Fruit fly (Drosophila melanogaster) whole organism, pupa: ENCODE results near the gene CG11069.

Source experiments
- CG12605 ChIP-seq: fragments of 200-800 bp; sonication (Bioruptor generic); IDR thresholded peaks from 2 replicates; pipeline ENCODE4 v1.3.6; 2022; ENCODE audit warnings: missing biosample characterization, missing genetic modification characterization
- CG13204 ChIP-seq: fragments of 200-800 bp; sonication (Bioruptor generic); optimal IDR thresholded peaks from 2 replicates; lab custom pipeline; 2018; ENCODE audit warnings: missing biosample characterization, mild to moderate bottlenecking, missing genetic modification characterization, moderate library complexity
- CG14655 ChIP-seq: fragments of 200-800 bp; sonication (Bioruptor generic); optimal IDR thresholded peaks from 3 replicates; lab custom pipeline; 2017; ENCODE audit warnings: mild to moderate bottlenecking, missing biosample characterization, missing genetic modification reagents, missing genetic modification characterization
- CG32121 ChIP-seq: fragments of 200-800 bp; sonication (Bioruptor generic); IDR thresholded peaks from 2 replicates; pipeline ENCODE4 v1.3.6; 2022; ENCODE audit warnings: missing biosample characterization, missing genetic modification characterization
- CG8159 ChIP-seq: fragments of 200-800 bp; sonication (Bioruptor generic); optimal IDR thresholded peaks from 3 replicates; lab custom pipeline; 2018; ENCODE audit warnings: missing biosample characterization, mild to moderate bottlenecking, missing genetic modification characterization, moderate library complexity
- CG8301 ChIP-seq: fragments of 200-800 bp; sonication (Bioruptor generic); optimal IDR thresholded peaks from 2 replicates; lab custom pipeline; 2018; ENCODE audit warnings: missing biosample characterization, mild to moderate bottlenecking, missing genetic modification characterization
- D1 ChIP-seq: fragments of 200-800 bp; sonication (Bioruptor generic); optimal IDR thresholded peaks from 2 replicates; lab custom pipeline; 2018; ENCODE audit warnings: missing biosample characterization, mild to moderate bottlenecking, missing genetic modification characterization, moderate library complexity
- EcR ChIP-seq: fragments of 200-800 bp; sonication (Bioruptor generic); optimal IDR thresholded peaks from 3 replicates; lab custom pipeline; 2019; ENCODE audit warnings: missing biosample characterization, missing genetic modification characterization, mild to moderate bottlenecking, moderate library complexity, missing genetic modification reagents
- Pif1B ChIP-seq: fragments of 200-800 bp; sonication (Bioruptor generic); optimal IDR thresholded peaks from 3 replicates; lab custom pipeline; 2016; ENCODE audit warnings: missing biosample characterization, missing genetic modification characterization
- rn ChIP-seq: fragments of 200-800 bp; sonication (Bioruptor generic); IDR thresholded peaks from 2 replicates; pipeline ENCODE4 v1.3.6; 2022; ENCODE audit warnings: missing biosample characterization, missing genetic modification characterization

- TF ChIP-seq CG8301 (tag; lab: Kevin White, UChicago) (peak; percentile 94), Pif1B (GFP tag; lab: Kevin White, UChicago) (peak; percentile 76), CG13204 (GFP tag; lab: Kevin White, UChicago) (peak; percentile 51), CG32121 (GFP tag; lab: Robert Waterston, UW) (peak; percentile 88), CG14655 (peak; percentile 96), EcR (GFP tag; lab: Kevin White, UChicago) (peak; percentile 79), CG8159 (peak; percentile 96), rn (GFP tag; lab: Robert Waterston, UW) (peak; percentile 64; the same call in 1 of the 2 replicates), CG12605 (peak; percentile 56), D1 (tag; lab: Kevin White, UChicago) (peak; percentile 98)
These were observed 1.1 kb upstream of the CG11069 start for dm6 chr3R:24893320-24893955.
